Fruit fly (Drosophila melanogaster) whole organism, wandering third instar larva: ENCODE data around the gene GCS1.

Experiments
- CG9705 ChIP-seq: fragments of 200-800 bp; sonication (Bioruptor generic); optimal IDR thresholded peaks from 2 replicates; lab custom pipeline; 2018; ENCODE audit warnings: missing biosample characterization, mild to moderate bottlenecking, missing genetic modification characterization
- CrebA ChIP-seq: fragments of 200-800 bp; sonication (Bioruptor generic); optimal IDR thresholded peaks from 2 replicates; lab custom pipeline; 2016; ENCODE audit warnings: missing biosample characterization, mild to moderate bottlenecking, missing genetic modification characterization, borderline replicate concordance
- Dfd ChIP-seq: fragments of >200 bp; optimal IDR thresholded peaks from 2 replicates; lab custom pipeline; 2017; ENCODE audit warnings: missing biosample characterization, missing genetic modification characterization
- Dif ChIP-seq: fragments of 200-275, 200-300 bp; sonication (Bioruptor generic); optimal IDR thresholded peaks from 2 replicates; lab custom pipeline; 2018; ENCODE audit warnings: missing biosample characterization, missing genetic modification characterization; ENCODE audit not compliant: partially characterized antibody
- GATAd ChIP-seq: sonication (Bioruptor generic); optimal IDR thresholded peaks from 2 replicates; lab custom pipeline; 2016; ENCODE audit warnings: missing biosample characterization, missing genetic modification characterization
- HLH106 ChIP-seq: fragments of 200-800 bp; optimal IDR thresholded peaks from 3 replicates; lab custom pipeline; 2019; ENCODE audit warnings: missing biosample characterization, mild to moderate bottlenecking, missing genetic modification characterization, moderate library complexity
- Hnf4 ChIP-seq: fragments of 200-800 bp; sonication (Bioruptor generic); optimal IDR thresholded peaks from 2 replicates; lab custom pipeline; 2016; ENCODE audit warnings: missing biosample characterization, mild to moderate bottlenecking, missing genetic modification characterization
- Hr78 ChIP-seq: fragments of >200 bp; optimal IDR thresholded peaks from 2 replicates; lab custom pipeline; 2017; ENCODE audit warnings: missing biosample characterization, missing genetic modification characterization
- Hr83 ChIP-seq: fragments of 200-300 bp; sonication (Bioruptor generic); optimal IDR thresholded peaks from 2 replicates; lab custom pipeline; 2016; ENCODE audit warnings: missing biosample characterization, mild to moderate bottlenecking, missing genetic modification characterization, moderate library complexity; ENCODE audit not compliant: poor library complexity, severe bottlenecking
- Jra ChIP-seq: sonication (Bioruptor generic); optimal IDR thresholded peaks from 2 replicates; lab custom pipeline; 2016; ENCODE audit warnings: missing biosample characterization, missing genetic modification characterization
- Mio ChIP-seq: sonication (Bioruptor generic); optimal IDR thresholded peaks from 2 replicates; lab custom pipeline; 2016; ENCODE audit warnings: missing biosample characterization, missing genetic modification characterization
- Myc ChIP-seq: fragments of >200 bp; optimal IDR thresholded peaks from 2 replicates; lab custom pipeline; 2017
- N ChIP-seq: fragments of >200 bp; optimal IDR thresholded peaks from 2 replicates; lab custom pipeline; 2018; ENCODE audit warnings: missing biosample characterization, missing external identifiers, missing genetic modification characterization
- OdsH ChIP-seq: fragments of 200-800 bp; sonication (Bioruptor generic); optimal IDR thresholded peaks from 2 replicates; lab custom pipeline; 2016; ENCODE audit warnings: missing biosample characterization, mild to moderate bottlenecking, missing genetic modification characterization
- Rel ChIP-seq, 2 experiments: fragments of 200-800 bp; sonication (Bioruptor generic) in 1 of 2; optimal IDR thresholded peaks; 2 replicates in 1 of 2; 3 replicates in 1 of 2; lab custom pipeline; 2016 to 2019; ENCODE audit warnings: mild to moderate bottlenecking in 2 of 2, missing biosample characterization in 2 of 2, missing genetic modification characterization in 2 of 2, moderate library complexity in 1 of 2
- Sp1 ChIP-seq: fragments of 200-800 bp; sonication (Bioruptor generic); optimal IDR thresholded peaks from 3 replicates; lab custom pipeline; 2019; ENCODE audit warnings: missing biosample characterization, mild to moderate bottlenecking, missing genetic modification characterization, moderate library complexity
- br ChIP-seq: fragments of 200-800 bp; sonication (Bioruptor generic); optimal IDR thresholded peaks from 2 replicates; lab custom pipeline; 2016; ENCODE audit warnings: missing biosample characterization, missing genetic modification characterization
- brk ChIP-seq: fragments of 200-800 bp; sonication (Bioruptor generic); optimal IDR thresholded peaks from 2 replicates; lab custom pipeline; 2016; ENCODE audit warnings: missing biosample characterization, mild to moderate bottlenecking, missing genetic modification characterization
- dl ChIP-seq, 2 experiments: fragments of 175-275, 200-275 bp in 1 of 2; fragments of 200-275 bp in 1 of 2; sonication (Bioruptor generic); optimal IDR thresholded peaks; lab custom pipeline; 2018; ENCODE audit warnings: mild to moderate bottlenecking in 2 of 2, missing biosample characterization in 2 of 2, missing genetic modification characterization in 2 of 2, moderate library complexity in 2 of 2; ENCODE audit not compliant: partially characterized antibody in 2 of 2, insufficient read depth in 1 of 2
- dmrt93B ChIP-seq: fragments of 200-800 bp; sonication (Bioruptor generic); optimal IDR thresholded peaks from 2 replicates; lab custom pipeline; 2018; ENCODE audit warnings: missing biosample characterization, mild to moderate bottlenecking, missing genetic modification characterization
- ey ChIP-seq: fragments of 200-800 bp; sonication (Bioruptor generic); optimal IDR thresholded peaks from 2 replicates; lab custom pipeline; 2016; ENCODE audit warnings: missing biosample characterization, missing genetic modification characterization
- foxo ChIP-seq, 2 experiments: fragments of 200-800 bp; sonication (Bioruptor generic); optimal IDR thresholded peaks; 2 replicates in 1 of 2; 3 replicates in 1 of 2; lab custom pipeline; 2016 to 2017; ENCODE audit warnings: missing biosample characterization in 2 of 2, missing genetic modification characterization in 2 of 2
- fru ChIP-seq: fragments of 200-800 bp; sonication (Bioruptor generic); optimal IDR thresholded peaks from 3 replicates; lab custom pipeline; 2016; ENCODE audit warnings: missing biosample characterization, mild to moderate bottlenecking, missing genetic modification characterization
- h ChIP-seq: fragments of 200-800 bp; sonication (Bioruptor generic); optimal IDR thresholded peaks from 3 replicates; lab custom pipeline; 2016; ENCODE audit warnings: missing biosample characterization, mild to moderate bottlenecking, missing genetic modification characterization
- jim ChIP-seq: fragments of 175-275, 200-325 bp; sonication (Bioruptor generic); optimal IDR thresholded peaks from 2 replicates; lab custom pipeline; 2016; ENCODE audit warnings: missing biosample characterization, mild to moderate bottlenecking, missing genetic modification characterization
- lola ChIP-seq: fragments of >200 bp; optimal IDR thresholded peaks from 2 replicates; lab custom pipeline; 2017; ENCODE audit warnings: missing biosample characterization, missing genetic modification characterization
- pan ChIP-seq: fragments of >200 bp; optimal IDR thresholded peaks from 2 replicates; lab custom pipeline; 2017
- psq ChIP-seq: fragments of 200-800 bp; sonication (Bioruptor generic); optimal IDR thresholded peaks from 3 replicates; lab custom pipeline; 2017; ENCODE audit warnings: missing biosample characterization, mild to moderate bottlenecking, missing genetic modification characterization, moderate library complexity
- rgr ChIP-seq: fragments of 200-800 bp; sonication (Bioruptor generic); optimal IDR thresholded peaks from 3 replicates; lab custom pipeline; 2016; ENCODE audit warnings: missing biosample characterization, mild to moderate bottlenecking, missing genetic modification characterization
- sage ChIP-seq: fragments of 200-800 bp; sonication (Bioruptor generic); optimal IDR thresholded peaks from 2 replicates; lab custom pipeline; 2016; ENCODE audit warnings: missing biosample characterization, mild to moderate bottlenecking, missing genetic modification characterization
- sv ChIP-seq: fragments of 200-800 bp; sonication (Bioruptor generic); optimal IDR thresholded peaks from 3 replicates; lab custom pipeline; 2016; ENCODE audit warnings: missing biosample characterization, missing genetic modification characterization
- usp ChIP-seq: fragments of >200 bp; optimal IDR thresholded peaks from 2 replicates; lab custom pipeline; 2017; ENCODE audit warnings: missing biosample characterization, missing genetic modification characterization
- woc ChIP-seq: sonication (Bioruptor generic); optimal IDR thresholded peaks from 2 replicates; lab custom pipeline; 2016; ENCODE audit warnings: missing biosample characterization, mild to moderate bottlenecking, missing genetic modification characterization

Gene GCS1

DNA sequence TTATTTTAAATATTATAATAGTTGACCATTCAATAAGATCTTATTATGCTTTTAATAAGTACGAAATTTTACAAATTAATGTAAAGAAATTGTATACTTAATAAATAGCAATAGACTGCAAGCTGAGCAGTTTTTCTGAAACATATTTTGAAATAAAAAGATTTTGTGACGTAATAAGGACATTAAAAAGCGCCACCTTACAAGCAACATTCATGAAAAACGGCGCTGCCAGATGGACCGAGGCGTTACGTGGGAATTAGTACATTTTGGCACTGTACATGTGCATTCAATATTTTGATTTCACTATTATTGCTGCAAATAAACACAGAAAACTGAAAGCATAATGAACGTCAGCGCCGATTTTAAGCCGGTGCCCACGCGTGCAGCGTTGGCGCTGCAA is 1.0 kb upstream of the GCS1 start, which contains the start of gene CG1738:
Gene CG1738 (plus strand): TSS at position 221 of the 400 bp plus-strand sequence.
- peak; percentile 8 for TF ChIP-seq rgr (GFP tag; lab: Kevin White, UChicago)
- no peak for TF ChIP-seq N (GFP tag; lab: Kevin White, UChicago)
- no peak for TF ChIP-seq sage (GFP tag; lab: Kevin White, UChicago)
- TF ChIP-seq HLH106 (tag; lab: Kevin White, UChicago): peak; percentile 37
- TF ChIP-seq foxo (GFP tag; optimal IDR thresholded peaks at IDR 0.05; lab: Kevin White, UChicago): peak in 1 of 2 experiments; percentile 9
- TF ChIP-seq Sp1 (GFP tag; lab: Kevin White, UChicago): peak; percentile 31
- TF ChIP-seq lola (GFP tag; lab: Kevin White, UChicago): no peak
- peak; percentile 63 for TF ChIP-seq woc

dm6 chrX:11342771-11343170 is 5.0 kb downstream of the GCS1 start:
- TF ChIP-seq Hr83 (GFP tag; lab: Kevin White, UChicago) (no peak), br (GFP tag; lab: Kevin White, UChicago) (no peak), dmrt93B (no peak), Mio (GFP tag; lab: Kevin White, UChicago) (no peak), usp (GFP tag; lab: Kevin White, UChicago) (no peak)

- peak; percentile 3 for TF ChIP-seq HLH106 (tag; lab: Kevin White, UChicago)
- TF ChIP-seq foxo (GFP tag; optimal IDR thresholded peaks at IDR 0.05; lab: Kevin White, UChicago): peak in 1 of 2 experiments; percentile 26
- no peak for TF ChIP-seq Jra (GFP tag; lab: Kevin White, UChicago)
Observed at dm6 chrX:11342168-11342567, 5.6 kb downstream of the GCS1 start.

- TF ChIP-seq Hr83 (GFP tag; lab: Kevin White, UChicago) (no peak), woc (peak; percentile 13), fru (GFP tag; lab: Kevin White, UChicago) (peak; percentile 1), foxo (GFP tag; optimal IDR thresholded peaks at IDR 0.05; lab: Kevin White, UChicago) (peak in 1 of 2 experiments; percentile 27), sv (GFP tag; lab: Kevin White, UChicago) (no peak), br (GFP tag; lab: Kevin White, UChicago) (no peak), Dif (GFP tag; lab: Kevin White, UChicago) (no peak), Myc (no peak), Sp1 (GFP tag; lab: Kevin White, UChicago) (no peak)
- TF ChIP-seq, all 38 proteins: peak for 3
Observed at dm6 chrX:11340719-11341322, 7.0 kb downstream of the GCS1 start.

- TF ChIP-seq Rel (GFP tag; optimal IDR thresholded peaks at IDR 0.05; lab: Kevin White, UChicago) (no peak), Rel (tag; optimal IDR thresholded peaks at IDR 0.05; lab: Kevin White, UChicago) (no peak), Jra (GFP tag; lab: Kevin White, UChicago) (no peak), woc (peak; percentile 29), foxo (GFP tag; optimal IDR thresholded peaks at IDR 0.05; lab: Kevin White, UChicago) (no peak), br (GFP tag; lab: Kevin White, UChicago) (no peak), GATAd (GFP tag; lab: Kevin White, UChicago) (no peak), sage (GFP tag; lab: Kevin White, UChicago) (no peak), CG9705 (GFP tag; lab: Kevin White, UChicago) (no peak), brk (GFP tag; lab: Kevin White, UChicago) (no peak), Dif (GFP tag; lab: Kevin White, UChicago) (peak; percentile 9), psq (GFP tag; lab: Kevin White, UChicago) (peak; percentile 75), fru (GFP tag; lab: Kevin White, UChicago) (no peak), rgr (GFP tag; lab: Kevin White, UChicago) (no peak), Dfd (GFP tag; lab: Kevin White, UChicago) (no peak), OdsH (GFP tag; lab: Kevin White, UChicago) (no peak), Myc (no peak), Hr78 (no peak), Hnf4 (GFP tag; lab: Kevin White, UChicago) (no peak), lola (GFP tag; lab: Kevin White, UChicago) (no peak), sv (GFP tag; lab: Kevin White, UChicago) (no peak), ey (GFP tag; lab: Kevin White, UChicago) (no peak), dmrt93B (no peak), HLH106 (tag; lab: Kevin White, UChicago) (no peak), dl (GFP tag; optimal IDR thresholded peaks at IDR 0.05; lab: Kevin White, UChicago; ENCODE audit: insufficient read depth in 1 of 2, partially characterized antibody in 2 of 2) (no peak), Sp1 (GFP tag; lab: Kevin White, UChicago) (no peak), jim (GFP tag; lab: Kevin White, UChicago) (no peak), CrebA (GFP tag; lab: Kevin White, UChicago) (no peak), pan (no peak), h (GFP tag; lab: Kevin White, UChicago) (peak; percentile 15), Hr83 (GFP tag; lab: Kevin White, UChicago) (no peak)
Observed at dm6 chrX:11339868-11340548, 7.8 kb downstream of the GCS1 start, which contains the start of the genes CG34348 and Kap3. Gene CG34348, plus strand, starts transcription at chrX:11339873. Gene Kap3, minus strand, starts transcription at chrX:11340084.
